Fruit fly (Drosophila melanogaster): ENCODE results near the gene Syx17.

DNA sequence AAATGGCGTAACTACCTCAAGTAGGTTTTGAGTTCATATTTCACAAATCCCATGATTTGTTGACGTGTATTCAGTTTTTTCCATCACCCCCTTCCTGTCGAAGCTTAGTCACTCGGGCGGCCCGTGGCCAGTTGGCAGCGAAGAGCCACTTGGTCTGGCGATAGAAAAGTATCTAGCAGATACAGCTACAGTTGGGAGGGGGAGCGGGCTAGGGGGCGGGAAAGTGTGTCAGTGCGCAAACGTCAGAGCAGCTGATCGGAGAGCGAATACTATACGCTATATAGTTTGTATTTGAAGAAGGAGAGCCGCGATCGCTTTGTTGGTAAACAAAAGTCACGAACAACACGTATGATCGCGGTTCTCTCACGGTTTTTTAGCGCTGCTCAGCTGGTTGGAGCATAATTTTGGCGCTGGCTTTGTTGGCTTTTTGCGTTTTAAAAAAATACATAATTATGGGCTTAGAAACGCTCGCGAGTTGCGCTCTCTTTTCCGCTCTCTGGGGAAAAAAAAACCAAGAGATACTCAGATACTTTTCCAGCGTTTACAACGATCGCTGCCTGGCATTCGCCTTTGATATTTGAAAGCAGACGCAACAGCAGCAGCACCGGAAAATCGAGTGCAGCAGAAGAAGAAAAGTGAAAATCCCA lies 10.6 kb downstream of the Syx17 start:
- TF ChIP-seq fru (GFP tag; optimal IDR thresholded peaks at IDR 0.05): no peak
- no peak for TF ChIP-seq CG9705 (GFP tag; optimal IDR thresholded peaks at IDR 0.05)
- TF ChIP-seq sv (GFP tag; optimal IDR thresholded peaks at IDR 0.05): no peak
- no peak for TF ChIP-seq Hr78 (GFP tag; optimal IDR thresholded peaks at IDR 0.05)
- no peak for TF ChIP-seq Mio (GFP tag; optimal IDR thresholded peaks at IDR 0.05)
- TF ChIP-seq h (GFP tag; optimal IDR thresholded peaks at IDR 0.05): no peak
- TF ChIP-seq Myc (optimal IDR thresholded peaks at IDR 0.05): no peak
- no peak for TF ChIP-seq Jra (GFP tag; optimal IDR thresholded peaks at IDR 0.05)
- no peak for TF ChIP-seq psq (GFP tag; optimal IDR thresholded peaks at IDR 0.05)
